Fruit fly (Drosophila melanogaster): ENCODE results near the gene Jon25Bii.

The Jon25Bii gene

DNA sequence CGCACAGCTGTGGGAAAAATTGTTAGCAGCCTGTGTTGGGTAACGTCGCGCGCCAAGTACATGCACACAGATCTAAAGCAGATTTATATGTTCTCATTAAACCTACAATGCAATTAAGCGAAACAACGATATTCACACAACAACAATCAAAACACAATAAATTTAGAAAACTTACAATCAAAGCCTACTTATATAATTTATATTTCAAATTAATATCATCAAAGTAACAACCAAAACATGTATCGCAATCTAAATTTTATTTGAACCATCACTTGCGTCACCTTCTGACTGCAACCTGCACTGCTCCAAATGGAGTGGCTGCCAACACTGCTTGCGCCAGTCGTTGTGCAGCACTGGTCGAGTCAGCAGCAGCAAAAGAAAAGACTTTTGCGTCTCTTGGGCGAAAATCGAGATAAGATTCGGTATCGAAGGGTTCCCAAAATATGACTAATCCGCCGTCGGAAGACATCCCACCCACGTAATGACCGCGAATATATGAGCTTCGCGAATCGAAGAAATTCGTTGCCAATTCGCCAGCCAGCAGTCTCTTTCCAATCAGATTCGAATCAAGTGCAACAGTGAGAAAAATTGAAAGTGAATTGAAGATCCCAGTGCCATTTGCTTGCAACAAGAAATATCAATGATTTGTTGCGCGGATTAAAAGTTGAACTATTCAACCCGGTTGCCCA is 28.5 kb upstream of the Jon25Bii start, which contains the start of the genes CG8892 and CG34126:
CG8892 (minus strand) TSS at position 315 of the 689 bp plus-strand sequence.
CG34126 (plus strand) TSS at position 337 of the 689 bp plus-strand sequence.
- TF ChIP-seq HLH3B (GFP tag; IDR thresholded peaks at IDR 0.05) (peak; percentile 94), hth (optimal IDR thresholded peaks at IDR 0.05) (no peak), trh (GFP tag; optimal IDR thresholded peaks at IDR 0.05) (peak; percentile 96), Ets97D (GFP tag; optimal IDR thresholded peaks at IDR 0.05) (peak; percentile 92), Taf1 (GFP tag; IDR thresholded peaks at IDR 0.05) (peak; percentile 88), danr (GFP tag; IDR thresholded peaks at IDR 0.05) (peak; percentile 94), MTF-1 (GFP tag; optimal IDR thresholded peaks at IDR 0.05; ENCODE audit: borderline replicate concordance) (peak; percentile 81), NC2β (GFP tag; optimal IDR thresholded peaks at IDR 0.05) (peak; percentile 95), twi (tag; optimal IDR thresholded peaks at IDR 0.05) (peak; percentile 97), Deaf1 (tag; optimal IDR thresholded peaks at IDR 0.05) (peak; percentile 81), CG8281 (tag; optimal IDR thresholded peaks at IDR 0.05) (peak; percentile 87), lmd (GFP tag; IDR thresholded peaks at IDR 0.05) (peak; percentile 97), pb (GFP tag; optimal IDR thresholded peaks at IDR 0.05) (peak; percentile 85), ken (GFP tag; IDR thresholded peaks at IDR 0.05) (peak; percentile 98), pan (optimal IDR thresholded peaks at IDR 0.05) (no peak), pan (GFP tag; optimal IDR thresholded peaks at IDR 0.05 in 1 of 2, IDR thresholded peaks at IDR 0.05 in 1 of 2) (peak in 1 of 2 experiments; percentile 94), Oaz (GFP tag; IDR thresholded peaks at IDR 0.05) (peak; percentile 90), CG4404 (GFP tag; IDR thresholded peaks at IDR 0.05) (peak; percentile 99), ab (GFP tag; optimal IDR thresholded peaks at IDR 0.05) (peak; percentile 96), Scr (GFP tag; IDR thresholded peaks at IDR 0.05; ENCODE audit: partially characterized antibody) (peak; percentile 24; the same call in 1 of the 2 replicates), sr (GFP tag; IDR thresholded peaks at IDR 0.05) (peak; percentile 58; the same call in 2 of the 3 replicates), B-H2 (GFP tag; optimal IDR thresholded peaks at IDR 0.05) (peak; percentile 96), CG30431 (GFP tag; optimal IDR thresholded peaks at IDR 0.05) (peak; percentile 98), CG8944 (GFP tag; optimal IDR thresholded peaks at IDR 0.05) (peak; percentile 96), sna (GFP tag; IDR thresholded peaks at IDR 0.05; ENCODE audit: partially characterized antibody) (no peak), zfh2 (GFP tag; optimal IDR thresholded peaks at IDR 0.05) (peak; percentile 98), CG16815 (GFP tag; optimal IDR thresholded peaks at IDR 0.05) (peak; percentile 99), CG15479 (GFP tag; optimal IDR thresholded peaks at IDR 0.05) (peak; percentile 75), z (GFP tag; IDR thresholded peaks at IDR 0.05) (no peak), mam (GFP tag; optimal IDR thresholded peaks at IDR 0.05) (peak; percentile 98), CHES-1-like (GFP tag; optimal IDR thresholded peaks at IDR 0.05) (peak; percentile 96), peb (GFP tag; IDR thresholded peaks at IDR 0.05) (peak; percentile 93), wek (GFP tag; optimal IDR thresholded peaks at IDR 0.05) (peak; percentile 65), chm (GFP tag; IDR thresholded peaks at IDR 0.05) (peak; percentile 92), CG1792 (GFP tag; optimal IDR thresholded peaks at IDR 0.05) (peak; percentile 93), dpn (GFP tag; optimal IDR thresholded peaks at IDR 0.05) (peak; percentile 98), CG18764 (GFP tag; optimal IDR thresholded peaks at IDR 0.05) (peak; percentile 97), psq (GFP tag; optimal IDR thresholded peaks at IDR 0.05) (peak; percentile 93), Dad (GFP tag; optimal IDR thresholded peaks at IDR 0.05) (peak; percentile 96), CrebB (tag; optimal IDR thresholded peaks at IDR 0.05) (peak; percentile 92), klu (GFP tag; IDR thresholded peaks at IDR 0.05) (peak; percentile 97), HLH54F (GFP tag; optimal IDR thresholded peaks at IDR 0.05) (peak; percentile 98), vnd (GFP tag; IDR thresholded peaks at IDR 0.05; ENCODE audit: partially characterized antibody) (no peak), scrt (GFP tag; optimal IDR thresholded peaks at IDR 0.05) (peak; percentile 91), Sin3A (optimal IDR thresholded peaks at IDR 0.05) (peak; percentile 99), zen (tag; optimal IDR thresholded peaks at IDR 0.05) (peak; percentile 96), br (optimal IDR thresholded peaks at IDR 0.05) (no peak), vfl (GFP tag; optimal IDR thresholded peaks at IDR 0.05) (peak; percentile 97), lab (GFP tag; optimal IDR thresholded peaks at IDR 0.05) (peak; percentile 98), Atf-2 (GFP tag; optimal IDR thresholded peaks at IDR 0.05) (peak; percentile 94), bcd (GFP tag; optimal IDR thresholded peaks at IDR 0.05) (peak; percentile 98), CG7357 (GFP tag; IDR thresholded peaks at IDR 0.05) (peak; percentile 92)

Measured in whole organism, embryonic.